Worm (Caenorhabditis elegans) whole organism, L3 larva: Measurements from ENCODE around the gene F59A6.4.

ENCODE experiments used
- R02D3.7 ChIP-seq: fragments of 150-350 bp; optimal IDR thresholded peaks from 2 replicates; lab custom pipeline; 2014; ENCODE audit warnings: missing biosample characterization, missing genetic modification characterization
- ZK546.5 ChIP-seq: sonication (generic microtip); optimal IDR thresholded peaks from 2 replicates; lab custom pipeline; 2017; ENCODE audit warnings: missing biosample characterization, missing genetic modification characterization
- ama-1 ChIP-seq: fragments of 150-350 bp; optimal IDR thresholded peaks from 2 replicates; lab custom pipeline; 2018
- ceh-16 ChIP-seq: sonication (generic microtip); optimal IDR thresholded peaks from 2 replicates; lab custom pipeline; 2017; ENCODE audit warnings: missing biosample characterization, missing genetic modification characterization
- ceh-28 ChIP-seq: fragments of 150-350 bp; optimal IDR thresholded peaks from 2 replicates; lab custom pipeline; 2014; ENCODE audit warnings: missing biosample characterization, missing genetic modification reagents, missing genetic modification characterization
- ceh-9 ChIP-seq: sonication (generic microtip); optimal IDR thresholded peaks from 2 replicates; lab custom pipeline; 2018; ENCODE audit warnings: missing biosample characterization, missing genetic modification characterization
- daf-12 ChIP-seq: fragments of 150-350 bp; optimal IDR thresholded peaks from 2 replicates; lab custom pipeline; 2014; ENCODE audit warnings: missing biosample characterization, missing genetic modification reagents, missing genetic modification characterization
- egl-5 ChIP-seq: fragments of 150-350 bp; optimal IDR thresholded peaks from 2 replicates; lab custom pipeline; 2017; ENCODE audit warnings: missing biosample characterization, missing genetic modification reagents, missing genetic modification characterization, inconsistent platforms
- elt-1 ChIP-seq: fragments of 150-350 bp; optimal IDR thresholded peaks from 2 replicates; lab custom pipeline; 2014; ENCODE audit warnings: missing biosample characterization, missing genetic modification characterization
- eor-1 ChIP-seq, 2 experiments: fragments of 150-350 bp; optimal IDR thresholded peaks; 2 replicates each; lab custom pipeline; 2014 to 2018; ENCODE audit warnings: missing biosample characterization in 2 of 2, missing genetic modification characterization in 2 of 2
- fkh-10 ChIP-seq: sonication (generic microtip); optimal IDR thresholded peaks from 2 replicates; lab custom pipeline; 2017; ENCODE audit warnings: missing biosample characterization, missing genetic modification reagents, missing genetic modification characterization
- fkh-2 ChIP-seq: fragments of 150-350 bp; optimal IDR thresholded peaks from 2 replicates; lab custom pipeline; 2014; ENCODE audit warnings: missing biosample characterization, missing genetic modification reagents, missing genetic modification characterization
- fos-1 ChIP-seq: fragments of 150-350 bp; optimal IDR thresholded peaks from 2 replicates; lab custom pipeline; 2014; ENCODE audit warnings: missing biosample characterization, missing genetic modification characterization
- hmg-11 ChIP-seq: sonication (generic microtip); optimal IDR thresholded peaks from 2 replicates; lab custom pipeline; 2016; ENCODE audit warnings: missing genetic modification characterization, missing compliant biosample characterization
- lin-15B ChIP-seq: fragments of 150-350 bp; optimal IDR thresholded peaks from 2 replicates; lab custom pipeline; 2014; ENCODE audit warnings: missing biosample characterization, missing genetic modification characterization
- lin-39 ChIP-seq: fragments of 150-350 bp; optimal IDR thresholded peaks from 2 replicates; lab custom pipeline; 2018; ENCODE audit warnings: missing biosample characterization, missing genetic modification reagents, missing genetic modification characterization
- mml-1 ChIP-seq: fragments of 150-350 bp; sonication (generic microtip); optimal IDR thresholded peaks from 3 replicates; lab custom pipeline; 2014; ENCODE audit warnings: missing biosample characterization, missing genetic modification characterization
- nfya-1 ChIP-seq: sonication (generic microtip); optimal IDR thresholded peaks from 2 replicates; lab custom pipeline; 2017; ENCODE audit warnings: missing genetic modification characterization, mild to moderate bottlenecking, missing compliant biosample characterization, antibody characterized with exemption, moderate library complexity; ENCODE audit not compliant: insufficient read depth
- nhr-23 ChIP-seq: fragments of 150-350 bp; optimal IDR thresholded peaks from 2 replicates; lab custom pipeline; 2014; ENCODE audit warnings: missing biosample characterization, missing genetic modification reagents, missing genetic modification characterization
- nhr-237 ChIP-seq: fragments of 150-350 bp; optimal IDR thresholded peaks from 2 replicates; lab custom pipeline; 2014; ENCODE audit warnings: missing biosample characterization, missing genetic modification characterization
- nhr-25 ChIP-seq: sonication (generic microtip); optimal IDR thresholded peaks from 2 replicates; lab custom pipeline; 2017; ENCODE audit warnings: missing biosample characterization, missing genetic modification characterization
- nhr-28 ChIP-seq: fragments of 150-350 bp; optimal IDR thresholded peaks from 2 replicates; lab custom pipeline; 2014; ENCODE audit warnings: missing biosample characterization, missing genetic modification characterization
- nhr-43 ChIP-seq: sonication (generic microtip); optimal IDR thresholded peaks from 2 replicates; lab custom pipeline; 2016; ENCODE audit warnings: mild to moderate bottlenecking, missing genetic modification characterization, missing compliant biosample characterization; ENCODE audit not compliant: poor library complexity, severe bottlenecking
- nhr-67 ChIP-seq: fragments of 150-350 bp; optimal IDR thresholded peaks from 2 replicates; lab custom pipeline; 2014; ENCODE audit warnings: missing biosample characterization, missing genetic modification characterization
- nhr-77 ChIP-seq: fragments of 150-350 bp; optimal IDR thresholded peaks from 2 replicates; lab custom pipeline; 2014; ENCODE audit warnings: missing biosample characterization, missing genetic modification characterization
- pha-4 ChIP-seq: fragments of 150-350 bp; optimal IDR thresholded peaks from 2 replicates; lab custom pipeline; 2014; ENCODE audit warnings: missing biosample characterization, missing genetic modification reagents, missing genetic modification characterization
- skn-1 ChIP-seq: fragments of 150-350 bp; optimal IDR thresholded peaks from 2 replicates; lab custom pipeline; 2014; ENCODE audit warnings: missing biosample characterization, missing genetic modification characterization
- snpc-4 ChIP-seq: fragments of 150-350 bp; optimal IDR thresholded peaks from 2 replicates; lab custom pipeline; 2014; ENCODE audit warnings: missing biosample characterization, missing genetic modification characterization
- tbx-2 ChIP-seq: sonication (generic microtip); optimal IDR thresholded peaks from 2 replicates; lab custom pipeline; 2016; ENCODE audit warnings: mild to moderate bottlenecking, missing genetic modification characterization, missing compliant biosample characterization
- unc-62 ChIP-seq: fragments of 150-350 bp; sonication (generic microtip); optimal IDR thresholded peaks from 4 replicates; lab custom pipeline; 2014; ENCODE audit warnings: missing biosample characterization, missing genetic modification reagents, missing genetic modification characterization
- zag-1 ChIP-seq: fragments of 150-350 bp; optimal IDR thresholded peaks from 2 replicates; lab custom pipeline; 2014; ENCODE audit warnings: missing biosample characterization, missing genetic modification characterization
- ztf-11 ChIP-seq: fragments of 150-350 bp; optimal IDR thresholded peaks from 2 replicates; lab custom pipeline; 2014; ENCODE audit warnings: missing biosample characterization, missing genetic modification characterization
- ztf-4 ChIP-seq: fragments of 150-350 bp; optimal IDR thresholded peaks from 2 replicates; lab custom pipeline; 2014; ENCODE audit warnings: missing biosample characterization, missing genetic modification characterization

Gene F59A6.4

ce11 chrII:4975311-4975710, 29.6 kb upstream of the F59A6.4 start:
- TF ChIP-seq nhr-25 (tag; lab: Kevin White, UChicago) = no peak
- no peak for TF ChIP-seq ztf-11 (tag; lab: Kevin White, UChicago)
- TF ChIP-seq daf-12 = no peak

ce11 chrII:4981682-4982404, 23.0 kb upstream of the F59A6.4 start:
- TF ChIP-seq nhr-25 (tag; lab: Kevin White, UChicago) (peak; percentile 22), elt-1 (tag; lab: Kevin White, UChicago) (peak; percentile 83), egl-5 (tag; lab: Kevin White, UChicago) (no peak)

ce11 chrII:4984151-4984550, 20.7 kb upstream of the F59A6.4 start:
- TF ChIP-seq fos-1 (tag; lab: Kevin White, UChicago) = no peak
- no peak for TF ChIP-seq lin-39
- TF ChIP-seq nhr-25 (tag; lab: Kevin White, UChicago) = no peak
- TF ChIP-seq nfya-1 (tag; lab: Kevin White, UChicago) = no peak
- TF ChIP-seq nhr-43 (tag; lab: Kevin White, UChicago) = no peak
- TF ChIP-seq zag-1 = no peak
- TF ChIP-seq nhr-28 (tag; lab: Kevin White, UChicago) = no peak
- no peak for TF ChIP-seq nhr-77
- TF ChIP-seq mml-1 (tag; lab: Kevin White, UChicago) = no peak
- no peak for TF ChIP-seq ztf-4
- no peak for TF ChIP-seq ceh-9
- TF ChIP-seq R02D3.7 (tag; lab: Kevin White, UChicago) = no peak
- TF ChIP-seq eor-1 (tag; optimal IDR thresholded peaks at IDR 0.05; lab: Kevin White, UChicago) = no peak
- TF ChIP-seq elt-1 (tag; lab: Kevin White, UChicago) = no peak
- TF ChIP-seq lin-15B (tag; lab: Kevin White, UChicago) = no peak
- no peak for TF ChIP-seq fkh-2 (tag; lab: Kevin White, UChicago)
- no peak for TF ChIP-seq skn-1 (tag; lab: Kevin White, UChicago)

- TF ChIP-seq nhr-28 (tag; lab: Kevin White, UChicago) (no peak), daf-12 (no peak), nhr-23 (tag; lab: Kevin White, UChicago) (peak; percentile 74), ZK546.5 (tag; lab: Kevin White, UChicago) (no peak), nhr-67 (tag; lab: Kevin White, UChicago) (no peak), elt-1 (tag; lab: Kevin White, UChicago) (peak; percentile 65)
These were observed 18.8 kb upstream of the F59A6.4 start for ce11 chrII:4985961-4986503.

- no peak for TF ChIP-seq nfya-1 (tag; lab: Kevin White, UChicago)
- TF ChIP-seq unc-62 (GFP tag; lab: Kevin White, UChicago) = no peak
- no peak for TF ChIP-seq tbx-2
- no peak for TF ChIP-seq fkh-10 (GFP tag; lab: Kevin White, UChicago)
- no peak for TF ChIP-seq skn-1 (tag; lab: Kevin White, UChicago)
- TF ChIP-seq hmg-11 = no peak
- no peak for TF ChIP-seq nhr-237 (tag; lab: Kevin White, UChicago)
- no peak for TF ChIP-seq ama-1 (lab: Kevin White, UChicago)
- no peak for TF ChIP-seq snpc-4 (tag; lab: Kevin White, UChicago)
- TF ChIP-seq nhr-67 (tag; lab: Kevin White, UChicago) = no peak
- TF ChIP-seq nhr-23 (tag; lab: Kevin White, UChicago) = no peak
- TF ChIP-seq pha-4 = no peak
- TF ChIP-seq mml-1 (tag; lab: Kevin White, UChicago) = no peak
- no peak for TF ChIP-seq ztf-4
- TF ChIP-seq ceh-16 (tag; lab: Kevin White, UChicago) = no peak
- no peak for TF ChIP-seq zag-1
- TF ChIP-seq ceh-28 = no peak
These were observed 18.2 kb upstream of the F59A6.4 start for ce11 chrII:4986664-4987063.
